Fruit fly (Drosophila melanogaster): ENCODE data around the gene Ccdc85.
A peak's percentile ranks its signal among the peaks of the same experiment; 100 is the strongest.

The Ccdc85 gene

DNA sequence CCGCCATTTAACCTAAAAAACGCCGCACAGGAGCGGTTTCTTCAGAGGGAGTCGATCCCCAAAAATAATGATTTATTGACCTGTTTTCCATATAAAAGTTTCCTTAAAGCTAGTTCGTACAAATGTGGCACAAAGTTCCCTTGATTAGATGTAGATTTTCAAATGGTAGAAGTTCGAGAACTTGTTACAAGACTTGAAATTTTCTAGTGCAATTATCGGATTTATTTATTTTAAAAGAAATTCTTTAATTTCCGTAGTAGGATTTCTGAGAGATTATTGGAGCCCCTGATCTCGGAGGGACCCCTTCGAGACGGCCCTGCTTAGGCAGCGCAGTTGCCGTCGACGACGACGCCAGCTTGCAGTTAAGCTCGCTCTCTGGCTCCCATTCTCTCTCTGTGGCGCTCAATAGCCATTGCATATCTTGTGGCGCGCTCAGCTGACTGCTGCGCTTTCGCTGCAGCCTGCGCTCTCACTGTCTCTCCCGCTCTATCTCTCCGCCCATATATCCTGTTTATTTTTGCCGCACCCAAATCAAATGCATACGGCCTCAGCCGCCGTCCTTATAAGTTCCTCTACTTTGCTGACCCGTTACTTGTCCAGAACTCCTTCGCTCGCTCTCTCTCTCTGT, 41.4 kb upstream of the Ccdc85 start (continued):
- TF ChIP-seq lbe (GFP tag; optimal IDR thresholded peaks at IDR 0.05), result peak; percentile 62
- peak; percentile 13 for TF ChIP-seq CG30431 (GFP tag; optimal IDR thresholded peaks at IDR 0.05)
- peak; percentile 62 for TF ChIP-seq Asciz (GFP tag; optimal IDR thresholded peaks at IDR 0.05)
- peak; percentile 51; the same call in 1 of the 2 replicates for TF ChIP-seq vvl (GFP tag; IDR thresholded peaks at IDR 0.05)
- no peak for TF ChIP-seq Ets97D (GFP tag; optimal IDR thresholded peaks at IDR 0.05)
- TF ChIP-seq chinmo (GFP tag; IDR thresholded peaks at IDR 0.05; ENCODE audit: partially characterized antibody), result no peak
- peak; percentile 59; the same call in 1 of the 3 replicates for TF ChIP-seq jigr1 (GFP tag; IDR thresholded peaks at IDR 0.05)
- peak; percentile 56 for TF ChIP-seq HLH3B (GFP tag; IDR thresholded peaks at IDR 0.05)
- no peak for TF ChIP-seq Bdp1 (GFP tag; optimal IDR thresholded peaks at IDR 0.05)
- no peak for TF ChIP-seq Mrtf (GFP tag; IDR thresholded peaks at IDR 0.05)
- TF ChIP-seq CG2712 (tag; optimal IDR thresholded peaks at IDR 0.05), result peak; percentile 70
- TF ChIP-seq chn (GFP tag; optimal IDR thresholded peaks at IDR 0.05), result peak; percentile 37
- no peak for TF ChIP-seq CG7745 (tag; optimal IDR thresholded peaks at IDR 0.05)
- TF ChIP-seq lola (GFP tag; optimal IDR thresholded peaks at IDR 0.05), result peak in 1 of 3 experiments; percentile 61
- peak; percentile 16 for TF ChIP-seq CG8924 (tag; optimal IDR thresholded peaks at IDR 0.05)
- TF ChIP-seq CG7357 (GFP tag; IDR thresholded peaks at IDR 0.05), result peak; percentile 28; the same call in 1 of the 3 replicates
- no peak for TF ChIP-seq da (GFP tag; optimal IDR thresholded peaks at IDR 0.05)
- peak; percentile 78 for TF ChIP-seq dmrt99B (tag; optimal IDR thresholded peaks at IDR 0.05)
- peak; percentile 81 for TF ChIP-seq CG10979 (tag; optimal IDR thresholded peaks at IDR 0.05)
- TF ChIP-seq phol (tag; optimal IDR thresholded peaks at IDR 0.05), result peak; percentile 76
- TF ChIP-seq fd96Cb (tag; optimal IDR thresholded peaks at IDR 0.05), result peak; percentile 72
- peak; percentile 60 for TF ChIP-seq ems (GFP tag; optimal IDR thresholded peaks at IDR 0.05)
- TF ChIP-seq sisA (GFP tag; IDR thresholded peaks at IDR 0.05), result peak; percentile 67
- TF ChIP-seq E2f1 (GFP tag; IDR thresholded peaks at IDR 0.05), result no peak; the same call in 1 of the 2 replicates
- peak; percentile 79 for TF ChIP-seq CG17361 (GFP tag; IDR thresholded peaks at IDR 0.05)
- TF ChIP-seq Drgx (GFP tag; IDR thresholded peaks at IDR 0.05), result peak; percentile 80
- peak; percentile 58 for TF ChIP-seq Camta (GFP tag; optimal IDR thresholded peaks at IDR 0.05)
- TF ChIP-seq CG10209 (GFP tag; optimal IDR thresholded peaks at IDR 0.05), result peak; percentile 22
- peak; percentile 9 for TF ChIP-seq CG10431 (GFP tag; optimal IDR thresholded peaks at IDR 0.05)
- no peak for TF ChIP-seq fu2 (GFP tag; optimal IDR thresholded peaks at IDR 0.05)
- no peak for TF ChIP-seq B-H1 (GFP tag; IDR thresholded peaks at IDR 0.05)
- TF ChIP-seq Trl (optimal IDR thresholded peaks at IDR 0.05), result peak; percentile 10 to 59
- no peak for TF ChIP-seq Trl (GFP tag; optimal IDR thresholded peaks at IDR 0.05)
- TF ChIP-seq Sin3A (optimal IDR thresholded peaks at IDR 0.05), result no peak
- TF ChIP-seq Gug (GFP tag; IDR thresholded peaks at IDR 0.05), result peak; percentile 14; the same call in 2 of the 4 replicates
- no peak for TF ChIP-seq sob (GFP tag; IDR thresholded peaks at IDR 0.05)
- TF ChIP-seq esg (GFP tag; conservative IDR thresholded peaks at IDR 0.05), result peak; percentile 47
- no peak for TF ChIP-seq fru (optimal IDR thresholded peaks at IDR 0.05)
- TF ChIP-seq sens (GFP tag), result peak; percentile 95
- peak; percentile 57 for TF ChIP-seq row (GFP tag; IDR thresholded peaks at IDR 0.05)
- TF ChIP-seq dysf (GFP tag; IDR thresholded peaks at IDR 0.05), result peak; percentile 67; the same call in 2 of the 3 replicates
- TF ChIP-seq Usf (GFP tag; optimal IDR thresholded peaks at IDR 0.05), result no peak
- TF ChIP-seq Scr (GFP tag; IDR thresholded peaks at IDR 0.05; ENCODE audit: partially characterized antibody), result no peak
- TF ChIP-seq CG2875 (GFP tag; optimal IDR thresholded peaks at IDR 0.05), result peak; percentile 45
- peak; percentile 50 for TF ChIP-seq CG13424 (tag; optimal IDR thresholded peaks at IDR 0.05)
- peak; percentile 43 for TF ChIP-seq CG10654 (GFP tag; optimal IDR thresholded peaks at IDR 0.05)
- TF ChIP-seq ap (GFP tag; IDR thresholded peaks at IDR 0.05), result 0 out of 2 replicates have a peak, but pooled peaks have one; percentile 26
- no peak for TF ChIP-seq CG14014 (GFP tag; IDR thresholded peaks at IDR 0.05)
- peak; percentile 47; the same call in 1 of the 2 replicates for TF ChIP-seq peb (GFP tag; IDR thresholded peaks at IDR 0.05)
- TF ChIP-seq CG1529 (GFP tag; optimal IDR thresholded peaks at IDR 0.05), result peak; percentile 14
- peak; percentile 63 for TF ChIP-seq nom (GFP tag; optimal IDR thresholded peaks at IDR 0.05)

All from whole organism, embryonic.